Fruit fly (Drosophila melanogaster) whole organism, embryonic: ENCODE data around the gene CG13837.

ENCODE experiments used
- ATbp ChIP-seq: fragments of 200-800 bp; sonication (Bioruptor generic); optimal IDR thresholded peaks from 2 replicates; lab custom pipeline; 2017; ENCODE audit warnings: missing biosample characterization, mild to moderate bottlenecking, missing genetic modification characterization, missing genetic modification reagents
- Ada2b ChIP-seq: fragments of 200-800 bp; sonication (Bioruptor generic); IDR thresholded peaks from 2 replicates; pipeline ENCODE4 v1.3.6; 2022; ENCODE audit warnings: missing biosample characterization, missing genetic modification characterization
- B-H1 ChIP-seq: fragments of 200-800 bp; sonication (Bioruptor generic); IDR thresholded peaks from 3 replicates; pipeline ENCODE4 v1.3.6; 2022; ENCODE audit warnings: missing biosample characterization, missing genetic modification characterization
- Bdp1 ChIP-seq: fragments of 200-800 bp; sonication (Bioruptor generic); optimal IDR thresholded peaks from 3 replicates; lab custom pipeline; 2016; ENCODE audit warnings: missing biosample characterization, missing genetic modification characterization
- CG1024 ChIP-seq: fragments of 200-800 bp; sonication (Bioruptor generic); IDR thresholded peaks from 2 replicates; pipeline ENCODE4 v1.3.6; 2022; ENCODE audit warnings: missing biosample characterization, missing genetic modification characterization
- CG10274 ChIP-seq: fragments of 200-800 bp; sonication (Bioruptor generic); optimal IDR thresholded peaks from 3 replicates; lab custom pipeline; 2017; ENCODE audit warnings: missing biosample characterization, mild to moderate bottlenecking, missing genetic modification characterization
- CG1233 ChIP-seq: fragments of 200-800 bp; sonication (Bioruptor generic); optimal IDR thresholded peaks from 4 replicates; lab custom pipeline; 2018; ENCODE audit warnings: missing biosample characterization, mild to moderate bottlenecking, missing genetic modification characterization
- CG14441 ChIP-seq: fragments of 200-800 bp; sonication (Bioruptor generic); IDR thresholded peaks from 2 replicates; pipeline ENCODE4 v1.3.6; 2022; ENCODE audit warnings: missing biosample characterization, missing genetic modification characterization
- CG15011 ChIP-seq: fragments of 200-800 bp; sonication (Bioruptor generic); optimal IDR thresholded peaks from 3 replicates; lab custom pipeline; 2018; ENCODE audit warnings: missing biosample characterization, mild to moderate bottlenecking, missing genetic modification characterization
- CG2129 ChIP-seq: fragments of 200-800 bp; sonication (Bioruptor generic); IDR thresholded peaks from 2 replicates; pipeline ENCODE4 v1.3.6; 2022; ENCODE audit warnings: missing biosample characterization, missing genetic modification characterization; ENCODE audit not compliant: partially characterized antibody
- CG3726 ChIP-seq: fragments of 200-800 bp; sonication (Bioruptor generic); IDR thresholded peaks from 3 replicates; pipeline ENCODE4, ENCODE4 v1.3.6; 2022; ENCODE audit warnings: missing biosample characterization, missing genetic modification characterization
- CG4820 ChIP-seq: fragments of 200-800 bp; sonication (Bioruptor generic); optimal IDR thresholded peaks from 3 replicates; lab custom pipeline; 2016; ENCODE audit warnings: missing biosample characterization, missing genetic modification characterization
- CG7372 ChIP-seq: fragments of 200-800 bp; sonication (Bioruptor generic); IDR thresholded peaks from 2 replicates; pipeline ENCODE4 v1.3.6; 2022; ENCODE audit warnings: missing biosample characterization, missing genetic modification characterization
- CG7786 ChIP-seq: fragments of 200-800 bp; sonication (Bioruptor generic); optimal IDR thresholded peaks from 2 replicates; lab custom pipeline; 2016; ENCODE audit warnings: missing biosample characterization, missing genetic modification characterization
- CG8089 ChIP-seq: fragments of 200-800 bp; sonication (Bioruptor generic); optimal IDR thresholded peaks from 3 replicates; lab custom pipeline; 2016; ENCODE audit warnings: missing biosample characterization, missing genetic modification characterization
- CG8388 ChIP-seq: fragments of 200-800 bp; sonication (Bioruptor generic); optimal IDR thresholded peaks from 2 replicates; lab custom pipeline; 2019; ENCODE audit warnings: missing biosample characterization, mild to moderate bottlenecking, missing genetic modification characterization, moderate library complexity
- CG8765 ChIP-seq: fragments of 200-800 bp; sonication (Bioruptor generic); IDR thresholded peaks from 2 replicates; pipeline ENCODE4 v1.3.6; 2022; ENCODE audit warnings: missing biosample characterization, missing genetic modification characterization
- CG8944 ChIP-seq: fragments of 200-800 bp; sonication (Bioruptor generic); optimal IDR thresholded peaks from 3 replicates; lab custom pipeline; 2016; ENCODE audit warnings: missing biosample characterization, missing genetic modification characterization
- CG9932 ChIP-seq: fragments of 200-800 bp; sonication (Bioruptor generic); IDR thresholded peaks from 2 replicates; pipeline ENCODE4 v1.3.6; 2022; ENCODE audit warnings: missing biosample characterization, missing genetic modification characterization
- CkIIα-i1 ChIP-seq: fragments of 200-800 bp; sonication (Bioruptor generic); IDR thresholded peaks from 2 replicates; pipeline ENCODE4 v1.3.6; 2022; ENCODE audit warnings: missing biosample characterization, missing genetic modification characterization
- CoRest ChIP-seq: fragments of 200-800 bp; sonication (Bioruptor generic); optimal IDR thresholded peaks from 3 replicates; lab custom pipeline; 2018; ENCODE audit warnings: missing biosample characterization, mild to moderate bottlenecking, missing genetic modification characterization, moderate library complexity
- Dek ChIP-seq: fragments of 200-800 bp; sonication (Bioruptor generic); optimal IDR thresholded peaks from 3 replicates; lab custom pipeline; 2019; ENCODE audit warnings: missing biosample characterization, mild to moderate bottlenecking, missing genetic modification characterization, moderate library complexity
- Dll ChIP-seq: fragments of 200-800 bp; sonication (Bioruptor generic); IDR thresholded peaks from 4 replicates; pipeline ENCODE4 v1.3.6; 2022; ENCODE audit warnings: missing biosample characterization, missing genetic modification characterization; ENCODE audit not compliant: partially characterized antibody
- HHEX ChIP-seq: fragments of 200-800 bp; sonication (Bioruptor generic); optimal IDR thresholded peaks from 3 replicates; lab custom pipeline; 2017; ENCODE audit warnings: missing biosample characterization, mild to moderate bottlenecking, missing genetic modification characterization, missing genetic modification reagents
- HLHmδ ChIP-seq: fragments of 200-800 bp; sonication (Bioruptor generic); optimal IDR thresholded peaks from 2 replicates; lab custom pipeline; 2018; ENCODE audit warnings: missing biosample characterization, mild to moderate bottlenecking, missing genetic modification characterization, moderate library complexity
- Hmr ChIP-seq: fragments of 200-800 bp; sonication (Bioruptor generic); optimal IDR thresholded peaks from 3 replicates; lab custom pipeline; 2017; ENCODE audit warnings: mild to moderate bottlenecking, missing biosample characterization, missing genetic modification reagents, missing genetic modification characterization
- Myb ChIP-seq: fragments of 200-800 bp; sonication (Bioruptor generic); optimal IDR thresholded peaks from 2 replicates; lab custom pipeline; 2016; ENCODE audit warnings: missing biosample characterization, missing genetic modification characterization
- NFAT ChIP-seq: fragments of 200-800 bp; sonication (Bioruptor generic); IDR thresholded peaks from 2 replicates; pipeline ENCODE4 v1.3.6; 2022; ENCODE audit warnings: missing biosample characterization, missing genetic modification characterization
- Side ChIP-seq: fragments of 200-800 bp; sonication (Bioruptor generic); optimal IDR thresholded peaks from 2 replicates; lab custom pipeline; 2016; ENCODE audit warnings: missing biosample characterization, missing genetic modification characterization
- Trl ChIP-seq, 3 experiments: fragments of >200 bp in 2 of 3; fragments of 200-800 bp in 1 of 3; sonication (Bioruptor generic) in 1 of 3; optimal IDR thresholded peaks; 2 replicates in 1 of 3; 3 replicates in 2 of 3; lab custom pipeline; 2016 to 2017; ENCODE audit warnings: missing biosample characterization in 1 of 3, missing genetic modification characterization in 1 of 3
- Vsx1 ChIP-seq: fragments of 200-800 bp; sonication (Bioruptor generic); optimal IDR thresholded peaks from 2 replicates; lab custom pipeline; 2017; ENCODE audit warnings: missing biosample characterization, mild to moderate bottlenecking, missing genetic modification characterization, missing genetic modification reagents
- Xbp1 ChIP-seq: fragments of 200-800 bp; sonication (Bioruptor generic); optimal IDR thresholded peaks from 3 replicates; lab custom pipeline; 2016; ENCODE audit warnings: missing biosample characterization, mild to moderate bottlenecking, missing genetic modification characterization
- danr ChIP-seq: fragments of 200-800 bp; sonication (Bioruptor generic); IDR thresholded peaks from 2 replicates; pipeline ENCODE4 v1.3.6; 2022; ENCODE audit warnings: missing biosample characterization, missing genetic modification characterization
- dmrt11E ChIP-seq: fragments of 200-800 bp; sonication (Bioruptor generic); optimal IDR thresholded peaks from 3 replicates; lab custom pipeline; 2018; ENCODE audit warnings: missing biosample characterization, mild to moderate bottlenecking, missing genetic modification characterization, moderate library complexity
- dysf ChIP-seq: fragments of 200-800 bp; sonication (Bioruptor generic); IDR thresholded peaks from 3 replicates; pipeline ENCODE4 v1.3.6; 2022; ENCODE audit warnings: missing biosample characterization, missing genetic modification characterization
- en ChIP-seq: fragments of 200-800 bp; sonication (Bioruptor generic); optimal IDR thresholded peaks from 2 replicates; lab custom pipeline; 2016; ENCODE audit warnings: missing biosample characterization, missing genetic modification characterization
- esg ChIP-seq: fragments of 200-800 bp; sonication (Bioruptor generic); conservative IDR thresholded peaks from 2 replicates; pipeline ENCODE4 v1.3.6; 2022; ENCODE audit warnings: missing biosample characterization, missing genetic modification characterization
- gcm ChIP-seq: fragments of 200-800 bp; sonication (Bioruptor generic); optimal IDR thresholded peaks from 2 replicates; lab custom pipeline; 2019; ENCODE audit warnings: missing biosample characterization, mild to moderate bottlenecking, missing genetic modification characterization, moderate library complexity
- klu ChIP-seq: fragments of 200-800 bp; sonication (Bioruptor generic); IDR thresholded peaks from 2 replicates; pipeline ENCODE4 v1.3.6; 2022; ENCODE audit warnings: missing biosample characterization, missing genetic modification characterization
- nmo ChIP-seq: fragments of 200-800 bp; sonication (Bioruptor generic); optimal IDR thresholded peaks from 2 replicates; lab custom pipeline; 2018; ENCODE audit warnings: missing biosample characterization, mild to moderate bottlenecking, missing genetic modification characterization, moderate library complexity
- stc ChIP-seq: fragments of 200-800 bp; sonication (Bioruptor generic); IDR thresholded peaks from 2 replicates; pipeline ENCODE4 v1.3.6; 2022; ENCODE audit warnings: missing biosample characterization, missing genetic modification characterization
- sug ChIP-seq: fragments of 200-800 bp; optimal IDR thresholded peaks from 2 replicates; lab custom pipeline; 2019; ENCODE audit warnings: missing biosample characterization, mild to moderate bottlenecking, missing genetic modification characterization, moderate library complexity
- tap ChIP-seq: fragments of 200-800 bp; optimal IDR thresholded peaks from 3 replicates; lab custom pipeline; 2019; ENCODE audit warnings: missing biosample characterization, mild to moderate bottlenecking, missing genetic modification characterization, moderate library complexity
- tup ChIP-seq: fragments of 200-800 bp; sonication (Bioruptor generic); optimal IDR thresholded peaks from 2 replicates; lab custom pipeline; 2016; ENCODE audit warnings: missing biosample characterization, mild to moderate bottlenecking, missing genetic modification characterization, moderate library complexity
- tx ChIP-seq: fragments of 200-800 bp; sonication (Bioruptor generic); optimal IDR thresholded peaks from 2 replicates; lab custom pipeline; 2016; ENCODE audit warnings: missing biosample characterization, missing genetic modification characterization
- unpg ChIP-seq: fragments of 200-800 bp; sonication (Bioruptor generic); optimal IDR thresholded peaks from 3 replicates; lab custom pipeline; 2018; ENCODE audit warnings: missing biosample characterization, mild to moderate bottlenecking, missing genetic modification characterization, moderate library complexity
- vvl ChIP-seq: fragments of 200-800 bp; sonication (Bioruptor generic); IDR thresholded peaks from 2 replicates; pipeline ENCODE4 v1.3.6; 2022; ENCODE audit warnings: missing biosample characterization, missing genetic modification characterization
- wdn ChIP-seq: fragments of 200-800 bp; sonication (Bioruptor generic); IDR thresholded peaks from 2 replicates; pipeline ENCODE4 v1.3.6; 2022; ENCODE audit warnings: missing biosample characterization, missing genetic modification characterization
- wor ChIP-seq: fragments of 200-800 bp; sonication (Bioruptor generic); IDR thresholded peaks from 2 replicates; pipeline ENCODE4 v1.3.6; 2022; ENCODE audit warnings: missing biosample characterization, missing genetic modification characterization
- zfh1 ChIP-seq: fragments of 200-800 bp; sonication (Bioruptor generic); IDR thresholded peaks from 3 replicates; pipeline ENCODE4 v1.3.6; 2022; ENCODE audit warnings: missing biosample characterization, missing genetic modification characterization

CG13837 gene

DNA sequence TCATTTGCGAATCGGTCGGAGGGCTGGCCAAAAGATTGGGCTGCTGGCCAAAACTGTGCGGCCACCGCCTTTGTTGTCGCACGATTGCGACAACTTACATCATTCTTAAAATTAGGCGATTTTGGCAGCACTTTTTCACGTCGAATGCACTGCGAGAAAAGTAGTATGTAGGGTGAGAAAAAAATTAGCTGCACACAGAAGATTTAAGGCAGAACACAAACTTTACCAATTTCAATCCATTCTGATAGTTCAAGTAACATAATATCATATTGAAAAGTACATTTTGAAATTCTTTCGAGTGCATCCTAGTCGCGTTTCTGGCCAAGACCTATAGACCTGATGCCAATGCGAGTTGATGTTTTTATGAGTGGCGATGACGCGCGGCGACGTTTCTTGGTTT, 15.3 kb upstream of the CG13837 start (continued):
- TF ChIP-seq Bdp1 (peak; percentile 24), tap (tag; lab: Kevin White, UChicago) (no peak), CG1233 (peak; percentile 21), CG1024 (GFP tag; lab: Robert Waterston, UW) (no peak), nmo (GFP tag; lab: Kevin White, UChicago) (peak; percentile 36), Trl (optimal IDR thresholded peaks at IDR 0.05; lab: Kevin White, UChicago) (no peak), Trl (GFP tag; optimal IDR thresholded peaks at IDR 0.05; lab: Kevin White, UChicago) (peak; percentile 36), HHEX (GFP tag; lab: Kevin White, UChicago) (peak; percentile 26), dmrt11E (tag; lab: Kevin White, UChicago) (peak; percentile 4), zfh1 (peak; percentile 51; the same call in 1 of the 3 replicates), danr (GFP tag; lab: Robert Waterston, UW) (0 out of 2 replicates have a peak, but pooled peaks have one; percentile 18), Dek (tag; lab: Kevin White, UChicago) (peak; percentile 37), klu (GFP tag; lab: Robert Waterston, UW) (peak; percentile 43; the same call in 1 of the 2 replicates), CG10274 (GFP tag; lab: Kevin White, UChicago) (peak; percentile 1), wdn (GFP tag; lab: Robert Waterston, UW) (peak; percentile 53; the same call in 1 of the 2 replicates), tx (GFP tag; lab: Kevin White, UChicago) (peak; percentile 19), CG8944 (peak; percentile 45), en (GFP tag; lab: Kevin White, UChicago) (peak; percentile 38), CkIIα-i1 (GFP tag; lab: Robert Waterston, UW) (no peak), gcm (GFP tag; lab: Kevin White, UChicago) (no peak), CG9932 (GFP tag; lab: Robert Waterston, UW) (peak; percentile 90), tup (GFP tag; lab: Kevin White, UChicago) (peak; percentile 20), CG8765 (GFP tag; lab: Robert Waterston, UW) (peak; percentile 37; the same call in 1 of the 2 replicates), Myb (GFP tag; lab: Kevin White, UChicago) (peak; percentile 46), CG8388 (GFP tag; lab: Kevin White, UChicago) (peak; percentile 2), CG8089 (GFP tag; lab: Kevin White, UChicago) (peak; percentile 1), wor (GFP tag; lab: Robert Waterston, UW) (no peak), CG2129 (no peak), unpg (GFP tag; lab: Kevin White, UChicago) (peak; percentile 55), Vsx1 (no peak), Hmr (peak; percentile 54), CG7372 (GFP tag; lab: Robert Waterston, UW) (peak; percentile 71), CG15011 (no peak), CoRest (tag; lab: Kevin White, UChicago) (peak; percentile 50), CG14441 (GFP tag; lab: Robert Waterston, UW) (peak; percentile 68), CG3726 (no peak), sug (tag; lab: Kevin White, UChicago) (no peak), B-H1 (peak; percentile 58; the same call in 2 of the 3 replicates), vvl (GFP tag; lab: Robert Waterston, UW) (peak; percentile 67; the same call in 1 of the 2 replicates), Side (GFP tag; lab: Kevin White, UChicago) (peak; percentile 14), HLHmδ (no peak), NFAT (GFP tag; lab: Robert Waterston, UW) (peak; percentile 75), Xbp1 (GFP tag; lab: Kevin White, UChicago) (peak; percentile 63), CG7786 (peak; percentile 53), CG4820 (GFP tag; lab: Kevin White, UChicago) (peak; percentile 18), esg (peak; percentile 62), Ada2b (peak; percentile 78), dysf (GFP tag; lab: Robert Waterston, UW) (peak; percentile 79; the same call in 2 of the 3 replicates), Dll (GFP tag; lab: Robert Waterston, UW) (no peak), ATbp (no peak), stc (GFP tag; lab: Robert Waterston, UW) (peak; percentile 48; the same call in 1 of the 2 replicates)
